Worm (Caenorhabditis elegans): ENCODE data around the gene Y57A10B.6.
A peak's percentile ranks its signal among the peaks of the same experiment; 100 is the strongest.

The Y57A10B.6 gene

DNA sequence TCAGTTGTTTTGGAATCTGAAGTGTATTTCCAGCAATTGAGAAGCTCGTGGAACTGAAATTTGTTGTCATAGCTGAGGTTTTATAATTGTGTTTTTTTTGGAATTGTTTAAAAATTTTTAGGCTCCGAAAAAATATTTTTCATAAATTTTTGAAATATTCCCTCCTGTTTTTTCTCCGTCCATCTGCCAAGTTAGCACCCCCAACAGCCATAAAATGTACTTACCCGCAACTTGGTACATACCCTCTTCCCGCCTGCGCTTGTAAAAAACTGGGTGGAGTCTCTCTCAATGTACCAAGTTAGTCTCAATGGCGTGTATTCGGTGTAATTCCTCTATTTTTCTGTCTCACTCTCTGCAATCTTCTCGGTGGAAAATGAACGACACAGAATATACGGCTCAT, at the start of gene Y57A10B.6:
TSS of gene Y57A10B.6 (plus strand) at position 301 of the 400 bp plus-strand sequence.
- no peak for TF ChIP-seq ham-2 (GFP tag; optimal IDR thresholded peaks at IDR 0.05)
- no peak for TF ChIP-seq ceh-39 (tag; optimal IDR thresholded peaks at IDR 0.05)
- no peak for TF ChIP-seq lsy-2 (tag; optimal IDR thresholded peaks at IDR 0.05)
- TF ChIP-seq lin-13 (tag; optimal IDR thresholded peaks at IDR 0.05) = no peak
- no peak for TF ChIP-seq unc-62 (GFP tag; optimal IDR thresholded peaks at IDR 0.05)
- no peak for TF ChIP-seq mep-1 (tag; optimal IDR thresholded peaks at IDR 0.05)
- no peak for TF ChIP-seq ceh-83 (GFP tag; optimal IDR thresholded peaks at IDR 0.05)
- no peak for TF ChIP-seq unc-39 (tag; optimal IDR thresholded peaks at IDR 0.05)

DNA sequence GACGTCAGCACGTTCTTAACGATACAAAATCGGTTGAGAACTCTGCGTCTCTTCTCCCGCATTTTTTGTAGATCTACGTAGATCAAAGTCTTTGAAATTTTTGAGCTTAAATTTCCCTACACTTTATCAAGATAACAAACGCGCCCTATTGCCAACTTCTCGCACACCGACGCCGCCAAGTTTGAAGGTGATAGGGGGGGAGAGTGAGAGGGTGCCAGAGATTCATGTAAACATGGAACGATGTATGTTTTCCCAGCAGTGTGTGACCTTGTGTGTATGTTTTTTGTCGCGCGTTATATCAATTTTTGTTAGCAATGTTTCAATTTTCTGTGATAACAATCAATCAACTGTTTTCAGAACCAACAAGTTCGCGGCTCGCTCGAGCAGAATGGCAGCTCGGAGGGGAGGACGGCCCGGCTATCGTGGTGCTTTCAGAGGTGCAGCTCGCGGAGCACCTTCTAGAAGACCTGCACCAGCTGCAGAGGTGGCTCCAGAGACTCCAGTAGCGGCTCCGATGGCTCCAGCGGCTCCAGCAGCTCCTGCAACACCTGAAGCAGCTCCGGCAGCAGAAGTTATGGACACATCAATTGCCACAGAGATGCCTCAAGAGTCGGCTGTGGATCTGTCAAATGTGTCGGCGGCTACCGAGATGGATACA, 48.2 kb upstream of the Y57A10B.6 start:
- TF ChIP-seq drap-1 (GFP tag; optimal IDR thresholded peaks at IDR 0.05) (no peak), sem-2 (GFP tag; optimal IDR thresholded peaks at IDR 0.05) (no peak), M03D4.4 (tag; optimal IDR thresholded peaks at IDR 0.05) (no peak), blmp-1 (tag; optimal IDR thresholded peaks at IDR 0.05) (no peak), bed-3 (GFP tag; optimal IDR thresholded peaks at IDR 0.05) (no peak), pha-4 (tag; optimal IDR thresholded peaks at IDR 0.05) (no peak), ceh-39 (tag; optimal IDR thresholded peaks at IDR 0.05) (no peak), lin-13 (tag; optimal IDR thresholded peaks at IDR 0.05) (no peak), nhr-12 (tag; optimal IDR thresholded peaks at IDR 0.05) (no peak), nhr-76 (tag; optimal IDR thresholded peaks at IDR 0.05) (no peak), mep-1 (tag; optimal IDR thresholded peaks at IDR 0.05) (no peak)

DNA sequence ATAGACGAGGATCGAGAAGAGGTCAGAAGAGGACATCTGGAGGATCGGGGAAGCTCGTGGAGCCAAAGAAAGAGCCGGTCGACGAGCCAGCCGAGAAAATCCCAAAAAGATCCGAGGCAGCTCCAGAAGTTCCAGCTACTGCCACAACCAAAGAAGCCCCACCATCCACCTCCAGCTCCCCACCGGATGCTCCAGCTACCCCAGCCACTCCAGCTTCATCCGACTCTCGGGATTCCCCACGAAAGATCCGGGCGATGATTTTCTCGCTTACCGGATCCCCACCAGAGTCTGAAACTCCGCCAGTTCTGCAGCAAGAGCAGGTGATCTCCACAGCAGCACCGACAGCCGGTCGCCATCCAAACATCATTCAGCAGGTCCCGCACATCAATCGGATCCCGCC, 47.0 kb upstream of the Y57A10B.6 start:
- TF ChIP-seq tbx-8 (GFP tag; optimal IDR thresholded peaks at IDR 0.05) = no peak
- TF ChIP-seq unc-39 (tag; optimal IDR thresholded peaks at IDR 0.05) = no peak
- no peak for TF ChIP-seq flh-1 (GFP tag; optimal IDR thresholded peaks at IDR 0.05)
- no peak for TF ChIP-seq sptf-1 (tag; optimal IDR thresholded peaks at IDR 0.05)
- no peak for TF ChIP-seq nhr-2 (tag; optimal IDR thresholded peaks at IDR 0.05)
- no peak for TF ChIP-seq elt-1 (tag; optimal IDR thresholded peaks at IDR 0.05; ENCODE audit: borderline replicate concordance, insufficient read depth)
- TF ChIP-seq nhr-28 (tag; optimal IDR thresholded peaks at IDR 0.05) = no peak
- TF ChIP-seq bed-3 (GFP tag; optimal IDR thresholded peaks at IDR 0.05) = no peak
- no peak for TF ChIP-seq lin-32 (GFP tag; optimal IDR thresholded peaks at IDR 0.05)
- no peak for TF ChIP-seq cnd-1 (tag; optimal IDR thresholded peaks at IDR 0.05)
- no peak for TF ChIP-seq M03D4.4 (tag; optimal IDR thresholded peaks at IDR 0.05)
- no peak for TF ChIP-seq mab-5 (tag; optimal IDR thresholded peaks at IDR 0.05)

DNA sequence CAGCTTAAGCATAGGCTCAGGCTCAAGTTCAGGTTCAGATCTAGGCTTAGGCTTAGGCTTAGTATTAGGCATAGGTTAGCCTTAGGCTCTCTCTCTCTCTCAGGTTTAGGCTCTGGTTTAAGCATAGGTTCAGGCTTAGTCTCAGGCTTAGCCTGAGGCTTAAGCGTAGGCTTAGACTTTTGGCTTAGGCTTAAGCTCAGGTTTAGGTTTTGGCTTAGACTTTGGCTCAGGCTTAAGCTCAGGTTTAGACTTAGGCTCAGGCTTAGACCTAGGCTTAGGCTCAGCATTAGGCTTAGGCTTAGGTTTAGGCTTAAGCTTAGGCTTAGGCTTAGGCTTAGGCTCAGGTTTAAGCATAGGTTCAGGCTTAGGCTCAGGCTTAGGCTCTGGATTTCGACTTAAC, 46.2 kb upstream of the Y57A10B.6 start:
- TF ChIP-seq ham-2 (GFP tag; optimal IDR thresholded peaks at IDR 0.05) (peak; percentile 30), nhr-2 (tag; optimal IDR thresholded peaks at IDR 0.05) (no peak)

DNA sequence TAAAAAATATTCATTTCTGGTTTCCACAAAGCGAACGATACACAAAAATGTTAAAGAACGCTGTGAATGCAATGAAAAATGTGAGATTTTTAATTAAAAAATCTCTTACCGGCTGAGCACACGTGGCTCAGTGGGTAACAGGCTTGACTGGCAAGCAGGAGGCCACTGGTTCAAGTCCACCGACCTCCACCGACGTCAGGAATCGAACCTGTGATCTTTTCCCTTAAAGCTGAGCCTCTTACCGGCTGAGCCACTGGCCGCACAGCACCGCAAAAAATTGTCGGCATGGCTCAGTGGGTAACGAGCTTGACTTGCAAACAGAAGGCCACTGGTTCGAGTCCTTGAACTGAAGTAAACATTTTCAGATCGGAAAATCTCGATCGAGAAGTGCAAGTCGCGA, 45.1 kb upstream of the Y57A10B.6 start, which contains the start of gene C44C11.6:
TSS of gene C44C11.6 (plus strand) at position 23 of the 400 bp plus-strand sequence.
- TF ChIP-seq sem-2 (GFP tag; optimal IDR thresholded peaks at IDR 0.05) (no peak), nhr-237 (tag; optimal IDR thresholded peaks at IDR 0.05) (no peak), drap-1 (GFP tag; optimal IDR thresholded peaks at IDR 0.05) (no peak), nhr-12 (tag; optimal IDR thresholded peaks at IDR 0.05) (no peak)

DNA sequence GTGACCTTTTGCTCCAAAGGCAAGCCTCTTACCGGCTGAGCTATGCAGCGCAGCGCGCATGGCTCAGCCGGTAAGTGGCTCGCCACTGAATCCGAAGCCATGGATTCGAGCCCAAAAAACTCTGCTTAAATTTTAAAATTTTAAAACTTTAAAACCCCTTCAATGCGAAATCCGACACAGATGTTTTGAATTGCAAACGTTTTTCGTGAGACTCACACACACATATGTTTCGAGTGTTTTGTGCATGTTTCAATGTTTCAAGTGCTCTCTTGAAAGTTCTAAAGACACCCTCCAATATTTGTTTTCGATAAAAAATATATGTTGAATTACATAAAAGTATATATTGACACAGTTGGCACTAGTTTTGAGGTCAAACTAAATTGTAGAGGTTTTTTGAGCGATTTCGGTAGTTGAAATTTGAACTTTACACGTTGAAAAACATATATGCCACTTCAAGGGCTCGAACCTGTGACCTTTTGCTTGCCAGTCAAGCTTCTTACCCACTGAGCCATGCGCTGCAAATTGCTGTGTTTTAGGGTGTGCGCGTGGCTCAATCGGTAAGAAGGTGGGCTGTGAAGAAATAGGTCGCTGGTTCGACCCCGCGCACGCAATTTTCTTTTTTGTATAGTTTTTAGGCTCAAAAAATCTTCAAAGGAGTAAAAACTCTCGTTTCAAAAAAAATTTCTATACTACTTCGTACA, 43.4 kb upstream of the Y57A10B.6 start:
- no peak for TF ChIP-seq lin-32 (GFP tag; optimal IDR thresholded peaks at IDR 0.05)
- TF ChIP-seq ham-2 (GFP tag; optimal IDR thresholded peaks at IDR 0.05) = no peak

DNA sequence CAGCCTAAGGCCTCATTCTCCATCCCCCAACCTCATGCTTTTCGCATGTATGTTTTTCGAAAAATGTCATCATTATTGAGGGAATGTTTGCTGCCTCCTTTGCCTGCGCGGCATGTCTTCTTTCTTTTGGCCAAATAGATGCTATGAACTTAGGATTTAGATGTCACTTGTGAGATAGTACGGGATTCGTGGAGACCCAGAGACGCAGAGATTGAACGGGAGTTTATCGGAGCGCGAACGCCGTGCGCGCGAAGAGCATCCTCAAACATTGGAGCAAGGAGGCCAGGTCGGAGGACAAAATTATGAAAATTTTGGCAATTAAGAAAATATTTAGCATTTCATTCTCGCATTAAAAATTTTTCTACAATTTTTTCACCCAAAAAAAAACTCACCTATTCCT, 40.9 kb upstream of the Y57A10B.6 start:
- TF ChIP-seq ztf-11 (tag; optimal IDR thresholded peaks at IDR 0.05) (no peak), snpc-4 (tag; optimal IDR thresholded peaks at IDR 0.05) (no peak), ham-2 (GFP tag; optimal IDR thresholded peaks at IDR 0.05) (no peak), pha-4 (tag; optimal IDR thresholded peaks at IDR 0.05) (peak; percentile 29), nhr-2 (tag; optimal IDR thresholded peaks at IDR 0.05) (no peak), unc-120 (tag; optimal IDR thresholded peaks at IDR 0.05; ENCODE audit: poor library complexity, severe bottlenecking) (peak; percentile 18), zip-8 (tag; optimal IDR thresholded peaks at IDR 0.05) (no peak), hlh-1 (tag; optimal IDR thresholded peaks at IDR 0.05) (no peak), ces-1 (GFP tag; optimal IDR thresholded peaks at IDR 0.05) (no peak)

All from whole organism, mixed stage, embryonic.